Fruit fly (Drosophila melanogaster): ENCODE measurements around the gene CDase.

CDase gene

DNA sequence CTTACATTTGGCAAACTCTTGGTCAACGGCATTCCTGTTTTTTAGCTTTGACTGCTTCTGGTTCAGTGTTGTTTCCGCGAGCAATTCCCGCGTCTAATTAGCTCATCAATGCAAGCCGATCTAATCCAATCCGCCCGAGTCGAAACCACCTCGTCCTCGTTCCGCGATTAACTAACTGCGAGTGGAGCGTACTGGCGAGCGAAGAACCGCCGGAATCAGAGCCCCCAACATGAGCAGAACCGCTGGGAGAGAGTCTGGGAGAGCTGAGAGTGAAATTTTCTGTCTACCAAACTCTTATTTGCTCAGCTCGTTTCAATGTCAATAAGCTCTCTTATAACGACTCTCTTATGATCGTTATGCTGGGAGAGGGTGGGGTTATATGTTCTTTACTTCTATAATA, 9.1 kb upstream of the CDase start (continued):
- TF ChIP-seq CG6792 (GFP tag; optimal IDR thresholded peaks at IDR 0.05): peak; percentile 71
- peak; percentile 52 for TF ChIP-seq net (GFP tag; optimal IDR thresholded peaks at IDR 0.05)
- peak; percentile 36 for TF ChIP-seq CG6276 (GFP tag; optimal IDR thresholded peaks at IDR 0.05)
- no peak for TF ChIP-seq CG32006 (GFP tag; optimal IDR thresholded peaks at IDR 0.05)
- peak; percentile 52 for TF ChIP-seq CG34406 (GFP tag; optimal IDR thresholded peaks at IDR 0.05)
- peak; percentile 86 for TF ChIP-seq CG1621 (tag; optimal IDR thresholded peaks at IDR 0.05)
- TF ChIP-seq CG8319 (GFP tag; optimal IDR thresholded peaks at IDR 0.05): no peak
- TF ChIP-seq Hr39 (GFP tag; optimal IDR thresholded peaks at IDR 0.05): peak; percentile 1
- TF ChIP-seq CG7368 (GFP tag; optimal IDR thresholded peaks at IDR 0.05): no peak
- TF ChIP-seq CG16779 (tag; optimal IDR thresholded peaks at IDR 0.05): peak; percentile 52
- TF ChIP-seq CG4318 (GFP tag; optimal IDR thresholded peaks at IDR 0.05): no peak
- TF ChIP-seq topi (GFP tag; optimal IDR thresholded peaks at IDR 0.05): peak; percentile 65
- TF ChIP-seq salr (GFP tag; optimal IDR thresholded peaks at IDR 0.05): peak in 1 of 2 experiments; percentile 38
- TF ChIP-seq achi (GFP tag; optimal IDR thresholded peaks at IDR 0.05): peak; percentile 73
- peak; percentile 7 for TF ChIP-seq CG31627 (GFP tag; optimal IDR thresholded peaks at IDR 0.05)
- peak; percentile 45 for TF ChIP-seq acj6 (GFP tag; optimal IDR thresholded peaks at IDR 0.05)
- TF ChIP-seq dac (GFP tag; optimal IDR thresholded peaks at IDR 0.05): no peak
- peak; percentile 27 for TF ChIP-seq Hr38 (GFP tag; optimal IDR thresholded peaks at IDR 0.05)
- TF ChIP-seq Sox15 (GFP tag; optimal IDR thresholded peaks at IDR 0.05): no peak
- TF ChIP-seq Hr4 (GFP tag; optimal IDR thresholded peaks at IDR 0.05): no peak
- TF ChIP-seq lz (GFP tag; optimal IDR thresholded peaks at IDR 0.05): peak; percentile 37
- TF ChIP-seq OdsH (GFP tag; optimal IDR thresholded peaks at IDR 0.05): peak; percentile 36
- peak; percentile 21 for TF ChIP-seq Blimp-1 (GFP tag; optimal IDR thresholded peaks at IDR 0.05)
- no peak for TF ChIP-seq Eip93F (GFP tag; optimal IDR thresholded peaks at IDR 0.05)
- peak; percentile 28; the same call in 1 of the 3 replicates for TF ChIP-seq eg (GFP tag; IDR thresholded peaks at IDR 0.05)
- TF ChIP-seq Gug (GFP tag; IDR thresholded peaks at IDR 0.05): no peak
- peak; percentile 44 for TF ChIP-seq Lpt (GFP tag; optimal IDR thresholded peaks at IDR 0.05)
- no peak for TF ChIP-seq Sox14 (GFP tag; optimal IDR thresholded peaks at IDR 0.05)
- TF ChIP-seq vri (GFP tag; optimal IDR thresholded peaks at IDR 0.05): peak; percentile 89
- peak; percentile 30 for TF ChIP-seq CG6808 (GFP tag; optimal IDR thresholded peaks at IDR 0.05)
- TF ChIP-seq CG10631 (GFP tag; optimal IDR thresholded peaks at IDR 0.05): peak; percentile 47
- TF ChIP-seq Sox102F (GFP tag; optimal IDR thresholded peaks at IDR 0.05): peak; percentile 78

DNA sequence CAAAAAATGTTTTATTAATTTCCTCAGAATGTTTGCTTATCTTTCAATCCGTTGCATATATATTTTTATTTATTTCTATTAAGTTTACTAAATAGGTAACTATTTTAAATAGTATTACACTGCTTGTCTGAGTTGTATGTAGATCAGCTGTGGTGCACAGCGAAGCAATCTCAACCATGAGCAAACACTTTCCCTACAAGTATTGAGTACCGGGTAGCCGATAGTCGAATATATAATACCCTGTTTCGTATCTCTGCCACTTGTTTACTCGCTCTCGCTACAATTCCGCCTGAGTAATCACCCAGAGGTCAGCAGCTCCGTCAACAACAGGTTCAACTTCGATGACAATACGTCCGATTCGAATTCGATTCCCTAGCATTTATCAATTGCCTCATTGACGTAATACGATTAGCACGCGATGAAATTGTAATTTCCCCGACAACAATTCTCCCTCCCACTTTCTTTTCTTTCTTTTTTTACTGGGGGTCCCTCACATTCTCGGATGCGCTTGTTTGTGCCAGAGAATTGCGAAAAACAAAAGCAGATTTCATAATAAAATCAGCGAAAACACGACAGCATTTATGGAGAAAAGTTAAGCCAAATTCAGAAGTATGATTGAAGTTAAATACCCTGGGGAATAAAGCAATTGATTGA, 8.5 kb upstream of the CDase start:
- TF ChIP-seq vri (GFP tag; optimal IDR thresholded peaks at IDR 0.05) (peak; percentile 75), CG11902 (GFP tag; optimal IDR thresholded peaks at IDR 0.05) (no peak), svp (GFP tag) (peak; percentile 96), CG32006 (GFP tag; optimal IDR thresholded peaks at IDR 0.05) (peak; percentile 0), CG11762 (GFP tag; optimal IDR thresholded peaks at IDR 0.05; ENCODE audit: insufficient read depth) (no peak)

DNA sequence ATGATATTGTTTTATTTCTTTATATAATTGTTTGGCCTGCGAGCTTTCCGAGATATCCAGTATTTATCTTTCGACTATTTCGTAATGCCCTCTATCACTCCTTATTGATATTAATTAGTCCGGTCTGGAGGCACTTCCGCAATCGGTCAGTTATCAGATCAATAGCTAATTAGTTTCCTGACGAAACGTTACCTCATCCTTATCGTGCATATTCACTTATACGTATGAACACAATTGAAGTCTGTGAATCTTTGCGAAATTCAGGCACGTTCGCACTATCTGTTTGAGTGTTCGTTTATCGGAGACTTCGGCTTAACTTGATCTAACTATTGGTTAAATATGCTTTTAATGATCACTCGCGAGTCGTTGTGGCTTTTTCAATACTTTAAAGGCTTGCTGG, 6.1 kb upstream of the CDase start:
- no peak for TF ChIP-seq fd85E (GFP tag; optimal IDR thresholded peaks at IDR 0.05)

DNA sequence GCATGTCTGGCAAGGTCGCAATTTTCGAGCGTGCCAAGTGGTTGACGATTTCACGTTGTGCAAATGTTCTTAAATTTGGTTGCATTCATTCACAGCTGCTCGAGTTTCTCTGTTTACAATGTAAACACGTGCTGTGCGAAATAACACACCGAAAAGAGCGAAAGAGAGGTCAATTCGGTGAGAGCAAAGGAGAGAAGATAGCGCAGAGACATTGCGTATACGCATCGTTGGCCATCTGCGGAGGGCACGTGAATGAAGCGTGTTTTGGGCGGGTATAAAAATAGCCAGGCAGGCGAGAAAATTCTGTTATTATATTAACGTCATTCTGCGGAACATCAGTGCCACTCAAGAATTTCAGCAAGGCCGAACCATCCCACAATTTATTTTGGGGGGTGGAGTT, 4.9 kb upstream of the CDase start:
- TF ChIP-seq Hr39 (GFP tag; optimal IDR thresholded peaks at IDR 0.05) (no peak), CG3919 (GFP tag; optimal IDR thresholded peaks at IDR 0.05) (peak; percentile 8), CG32006 (GFP tag; optimal IDR thresholded peaks at IDR 0.05) (no peak), CG11902 (GFP tag; optimal IDR thresholded peaks at IDR 0.05) (no peak), CG6276 (GFP tag; optimal IDR thresholded peaks at IDR 0.05) (no peak), net (GFP tag; optimal IDR thresholded peaks at IDR 0.05) (no peak), CG16779 (tag; optimal IDR thresholded peaks at IDR 0.05) (no peak), CG31627 (GFP tag; optimal IDR thresholded peaks at IDR 0.05) (peak; percentile 15), esn (GFP tag; optimal IDR thresholded peaks at IDR 0.05) (peak; percentile 38), salr (GFP tag; optimal IDR thresholded peaks at IDR 0.05) (no peak), Sox15 (GFP tag; optimal IDR thresholded peaks at IDR 0.05) (no peak), CG34406 (GFP tag; optimal IDR thresholded peaks at IDR 0.05) (no peak), Ets96B (tag; optimal IDR thresholded peaks at IDR 0.05) (no peak), vri (GFP tag; optimal IDR thresholded peaks at IDR 0.05) (no peak), CG6854 (GFP tag; optimal IDR thresholded peaks at IDR 0.05) (no peak), Sox102F (GFP tag; optimal IDR thresholded peaks at IDR 0.05) (peak; percentile 1), Smox (GFP tag; optimal IDR thresholded peaks at IDR 0.05) (no peak), pdm3 (GFP tag; optimal IDR thresholded peaks at IDR 0.05) (no peak), Hr4 (GFP tag; optimal IDR thresholded peaks at IDR 0.05) (no peak), CG6792 (GFP tag; optimal IDR thresholded peaks at IDR 0.05) (peak; percentile 3), Lpt (GFP tag; optimal IDR thresholded peaks at IDR 0.05) (no peak), CG6163 (GFP tag; IDR thresholded peaks at IDR 0.05) (peak; percentile 32; the same call in 1 of the 3 replicates), eg (GFP tag; IDR thresholded peaks at IDR 0.05) (no peak), acj6 (GFP tag; optimal IDR thresholded peaks at IDR 0.05) (no peak), CG9139 (GFP tag; optimal IDR thresholded peaks at IDR 0.05) (no peak), CG7368 (GFP tag; optimal IDR thresholded peaks at IDR 0.05) (no peak), CG8319 (GFP tag; optimal IDR thresholded peaks at IDR 0.05) (no peak)

Data from whole organism, prepupa.